Worm (Caenorhabditis elegans) whole organism, L4 larva: Measurements from ENCODE around the gene nspg-5.

ENCODE experiments used
- D1046.2 ChIP-seq: fragments of 200-800 bp; sonication (Bioruptor generic); IDR thresholded peaks from 2 replicates; pipeline ENCODE4 v1.3.6; 2022; ENCODE audit warnings: missing genetic modification characterization, missing compliant biosample characterization
- F26F4.8 ChIP-seq: fragments of 200-800 bp; sonication (Bioruptor generic); conservative IDR thresholded peaks from 2 replicates; pipeline ENCODE4 v1.3.6; 2022; ENCODE audit warnings: missing genetic modification characterization, missing compliant biosample characterization
- F37D6.2 ChIP-seq: sonication (generic microtip); optimal IDR thresholded peaks from 2 replicates; lab custom pipeline; 2016; ENCODE audit warnings: mild to moderate bottlenecking, missing genetic modification characterization, missing compliant biosample characterization
- F49E8.2 ChIP-seq: sonication (generic microtip); optimal IDR thresholded peaks from 2 replicates; lab custom pipeline; 2016; ENCODE audit warnings: missing compliant biosample characterization, mild to moderate bottlenecking, missing genetic modification characterization, borderline replicate concordance
- T20F7.1 ChIP-seq: fragments of 200-800 bp; sonication (Bioruptor generic); optimal IDR thresholded peaks from 2 replicates; lab custom pipeline; 2018; ENCODE audit warnings: mild to moderate bottlenecking, missing genetic modification characterization, missing compliant biosample characterization
- T26A8.4 ChIP-seq: fragments of 200-800 bp; sonication (Bioruptor generic); IDR thresholded peaks from 2 replicates; pipeline ENCODE4 v1.3.6; 2022; ENCODE audit warnings: missing genetic modification characterization, missing compliant biosample characterization
- ZK546.5 ChIP-seq, 2 experiments: sonication (generic microtip); optimal IDR thresholded peaks; 2 replicates each; lab custom pipeline; 2017; ENCODE audit warnings: missing biosample characterization in 2 of 2, missing genetic modification characterization in 2 of 2
- aha-1 ChIP-seq: fragments of 150-350 bp; peaks from one replicate; lab custom pipeline; 2014; ENCODE audit warnings: missing biosample characterization, missing genetic modification characterization
- aly-2 ChIP-seq: sonication (generic microtip); optimal IDR thresholded peaks from 2 replicates; lab custom pipeline; 2018; ENCODE audit warnings: missing biosample characterization, missing genetic modification characterization
- ceh-20 ChIP-seq: fragments of 200-800 bp; sonication (Bioruptor generic); IDR thresholded peaks from 2 replicates; pipeline ENCODE4 v1.3.6; 2022; ENCODE audit warnings: missing genetic modification reagents, missing genetic modification characterization, missing compliant biosample characterization
- ceh-28 ChIP-seq: fragments of 150-350 bp; optimal IDR thresholded peaks from 2 replicates; lab custom pipeline; 2014; ENCODE audit warnings: missing biosample characterization, missing genetic modification reagents, missing genetic modification characterization
- ceh-82 ChIP-seq: sonication (generic microtip); optimal IDR thresholded peaks from 2 replicates; lab custom pipeline; 2017; ENCODE audit warnings: missing biosample characterization, missing genetic modification characterization
- ces-1 ChIP-seq: fragments of 150-350 bp; sonication (generic microtip); optimal IDR thresholded peaks from 4 replicates; lab custom pipeline; 2014; ENCODE audit warnings: missing biosample characterization, missing genetic modification reagents, missing genetic modification characterization
- cey-2 ChIP-seq: sonication (generic microtip); optimal IDR thresholded peaks from 3 replicates; lab custom pipeline; 2017; ENCODE audit warnings: missing genetic modification characterization, mild to moderate bottlenecking, missing compliant biosample characterization, antibody characterized with exemption, borderline replicate concordance; ENCODE audit not compliant: insufficient read depth
- ctbp-1 ChIP-seq: fragments of 200-800 bp; sonication (Bioruptor generic); IDR thresholded peaks from 2 replicates; pipeline ENCODE4 v1.3.6; 2022; ENCODE audit warnings: missing genetic modification reagents, missing genetic modification characterization, missing compliant biosample characterization
- daf-12 ChIP-seq: fragments of 150-350 bp; optimal IDR thresholded peaks from 2 replicates; lab custom pipeline; 2014; ENCODE audit warnings: missing biosample characterization, missing genetic modification reagents, missing genetic modification characterization
- daf-16 ChIP-seq, 3 experiments: sonication (generic microtip); optimal IDR thresholded peaks; 2 replicates each; lab custom pipeline; 2016 to 2017; ENCODE audit warnings: missing genetic modification characterization in 3 of 3, missing genetic modification reagents in 3 of 3, mild to moderate bottlenecking in 2 of 3, missing compliant biosample characterization in 2 of 3, missing biosample characterization in 1 of 3, moderate library complexity in 1 of 3
- dmd-9 ChIP-seq: fragments of 200-800 bp; sonication (Bioruptor generic); IDR thresholded peaks from 2 replicates; pipeline ENCODE4 v1.3.6; 2022; ENCODE audit warnings: missing genetic modification reagents, missing genetic modification characterization, missing compliant biosample characterization
- dve-1 ChIP-seq: sonication (generic microtip); optimal IDR thresholded peaks from 2 replicates; lab custom pipeline; 2017; ENCODE audit warnings: antibody characterized with exemption, mild to moderate bottlenecking, missing genetic modification characterization, missing compliant biosample characterization; ENCODE audit not compliant: insufficient read depth
- egl-27 ChIP-seq: sonication (generic microtip); optimal IDR thresholded peaks from 3 replicates; lab custom pipeline; 2017; ENCODE audit warnings: missing biosample characterization, missing genetic modification reagents, missing genetic modification characterization
- egl-43 ChIP-seq: fragments of 200-800 bp; sonication (Bioruptor generic); IDR thresholded peaks from 2 replicates; pipeline ENCODE4 v1.3.6; 2022; ENCODE audit warnings: missing genetic modification reagents, missing genetic modification characterization, missing compliant biosample characterization
- fos-1 ChIP-seq: fragments of 150-350 bp; optimal IDR thresholded peaks from 2 replicates; lab custom pipeline; 2014; ENCODE audit warnings: missing biosample characterization, missing genetic modification characterization
- hif-1 ChIP-seq, 2 experiments: sonication (generic microtip); optimal IDR thresholded peaks; 2 replicates each; lab custom pipeline; 2016 to 2017; ENCODE audit warnings: missing compliant biosample characterization in 2 of 2, missing genetic modification characterization in 2 of 2, missing genetic modification reagents in 2 of 2, missing genotype in 2 of 2, mild to moderate bottlenecking in 1 of 2
- lim-7 ChIP-seq: fragments of 200-800 bp; sonication (Bioruptor generic); IDR thresholded peaks from 2 replicates; pipeline ENCODE4 v1.3.6; 2022; ENCODE audit warnings: missing genetic modification characterization, missing compliant biosample characterization
- lin-13 ChIP-seq: fragments of 150-350 bp; optimal IDR thresholded peaks from 2 replicates; lab custom pipeline; 2014; ENCODE audit warnings: missing biosample characterization, missing genetic modification reagents, missing genetic modification characterization
- lir-3 ChIP-seq: sonication (generic microtip); optimal IDR thresholded peaks from 2 replicates; lab custom pipeline; 2016; ENCODE audit warnings: mild to moderate bottlenecking, missing genetic modification characterization, missing compliant biosample characterization
- lsy-2 ChIP-seq, 2 experiments: fragments of 150-350 bp in 1 of 2; sonication (generic microtip) in 1 of 2; optimal IDR thresholded peaks; 2 replicates each; lab custom pipeline; 2014 to 2017; ENCODE audit warnings: missing biosample characterization in 2 of 2, missing genetic modification characterization in 2 of 2
- madf-9 ChIP-seq: fragments of 200-800 bp; sonication (Bioruptor generic); conservative IDR thresholded peaks from 2 replicates; pipeline ENCODE4 v1.3.6; 2022; ENCODE audit warnings: missing genetic modification reagents, missing genetic modification characterization, missing compliant biosample characterization
- mdl-1 ChIP-seq, 2 experiments: fragments of 150-350 bp in 1 of 2; sonication (generic microtip) in 1 of 2; optimal IDR thresholded peaks; 2 replicates each; lab custom pipeline; 2014 to 2017; ENCODE audit warnings: missing biosample characterization in 2 of 2, missing genetic modification characterization in 2 of 2
- mep-1 ChIP-seq: fragments of 150-350 bp; sonication (generic microtip); optimal IDR thresholded peaks from 3 replicates; lab custom pipeline; 2014; ENCODE audit warnings: missing biosample characterization, missing genetic modification characterization
- nhr-11 ChIP-seq: fragments of 150-350 bp; optimal IDR thresholded peaks from 2 replicates; lab custom pipeline; 2014; ENCODE audit warnings: missing biosample characterization, missing genetic modification characterization
- nhr-111 ChIP-seq: fragments of 200-800 bp; sonication (Bioruptor generic); optimal IDR thresholded peaks from 2 replicates; lab custom pipeline; 2018; ENCODE audit warnings: mild to moderate bottlenecking, missing genetic modification characterization, missing compliant biosample characterization
- nhr-237 ChIP-seq: sonication (generic microtip); optimal IDR thresholded peaks from 2 replicates; lab custom pipeline; 2017; ENCODE audit warnings: missing biosample characterization, missing genetic modification characterization
- nhr-28 ChIP-seq: fragments of 150-350 bp; optimal IDR thresholded peaks from 2 replicates; lab custom pipeline; 2014; ENCODE audit warnings: missing biosample characterization, missing genetic modification characterization
- nhr-48 ChIP-seq: sonication (generic microtip); optimal IDR thresholded peaks from 2 replicates; lab custom pipeline; 2016; ENCODE audit warnings: mild to moderate bottlenecking, missing genetic modification characterization, missing compliant biosample characterization
- nhr-77 ChIP-seq: fragments of 150-350 bp; optimal IDR thresholded peaks from 2 replicates; lab custom pipeline; 2014; ENCODE audit warnings: missing biosample characterization, missing genetic modification characterization
- php-3 ChIP-seq: fragments of 200-800 bp; sonication (Bioruptor generic); IDR thresholded peaks from 2 replicates; pipeline ENCODE4 v1.3.6; 2022; ENCODE audit warnings: missing genetic modification reagents, missing genetic modification characterization, missing compliant biosample characterization
- spr-1 ChIP-seq: sonication (generic microtip); optimal IDR thresholded peaks from 2 replicates; lab custom pipeline; 2016; ENCODE audit warnings: mild to moderate bottlenecking, missing genetic modification characterization, missing compliant biosample characterization
- unc-39 ChIP-seq: sonication (generic microtip); optimal IDR thresholded peaks from 2 replicates; lab custom pipeline; 2017; ENCODE audit warnings: missing biosample characterization, missing genetic modification characterization
- unc-62 ChIP-seq, 3 experiments: fragments of 150-350 bp in 1 of 3; sonication (generic microtip); optimal IDR thresholded peaks in 2 of 3; peaks in 1 of 3; 1 replicate in 1 of 3; 2 replicates in 2 of 3; lab custom pipeline; 2014 to 2017; ENCODE audit warnings: missing biosample characterization in 3 of 3, missing genetic modification characterization in 3 of 3, missing genetic modification reagents in 3 of 3, missing genotype in 1 of 3

nspg-5 gene

DNA sequence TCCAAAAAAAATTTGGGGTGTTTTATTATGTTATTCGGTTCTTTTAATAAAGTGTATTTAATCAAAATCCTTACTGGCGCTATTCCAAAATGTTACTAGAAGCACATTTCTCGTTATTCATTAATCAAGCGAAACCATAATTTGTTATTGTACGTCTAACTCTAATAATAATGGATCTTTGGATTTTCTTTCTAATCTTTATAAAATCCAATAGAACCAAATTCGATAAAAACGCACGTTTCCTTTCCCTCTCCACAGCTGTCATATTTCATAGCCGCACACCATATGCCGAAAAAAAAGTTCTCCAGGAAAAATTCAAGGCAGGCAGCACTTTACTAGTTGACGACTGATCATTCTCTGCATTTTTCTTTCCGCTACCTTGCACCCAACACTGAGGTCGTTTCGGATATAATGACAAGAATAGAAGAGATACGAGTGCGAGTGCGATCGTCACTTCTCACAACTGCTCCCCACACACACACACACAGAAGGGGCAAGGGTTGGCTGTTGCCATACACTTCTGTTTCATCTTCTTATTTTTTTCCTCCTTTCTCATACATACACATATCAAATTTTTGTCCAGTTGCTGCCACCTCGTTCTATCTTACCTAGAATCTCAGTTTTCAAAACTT, 41.9 kb downstream of the nspg-5 start (continued):
- TF ChIP-seq egl-27: no peak
- no peak for TF ChIP-seq fos-1 (tag; lab: Kevin White, UChicago)
- no peak for TF ChIP-seq lir-3 (tag; lab: Kevin White, UChicago)
- TF ChIP-seq lsy-2 (tag; optimal IDR thresholded peaks at IDR 0.05; lab: Kevin White, UChicago): peak in 1 of 2 experiments; percentile 27
- TF ChIP-seq ZK546.5 (tag; optimal IDR thresholded peaks at IDR 0.05; lab: Kevin White, UChicago): no peak
- TF ChIP-seq T26A8.4: no peak
- no peak for TF ChIP-seq madf-9
- TF ChIP-seq cey-2 (tag; lab: Kevin White, UChicago): no peak
- no peak for TF ChIP-seq php-3 (GFP tag; lab: Robert Waterston, UW)
- TF ChIP-seq aly-2 (tag; lab: Kevin White, UChicago): no peak
- TF ChIP-seq, all 104 proteins: peak for 8

DNA sequence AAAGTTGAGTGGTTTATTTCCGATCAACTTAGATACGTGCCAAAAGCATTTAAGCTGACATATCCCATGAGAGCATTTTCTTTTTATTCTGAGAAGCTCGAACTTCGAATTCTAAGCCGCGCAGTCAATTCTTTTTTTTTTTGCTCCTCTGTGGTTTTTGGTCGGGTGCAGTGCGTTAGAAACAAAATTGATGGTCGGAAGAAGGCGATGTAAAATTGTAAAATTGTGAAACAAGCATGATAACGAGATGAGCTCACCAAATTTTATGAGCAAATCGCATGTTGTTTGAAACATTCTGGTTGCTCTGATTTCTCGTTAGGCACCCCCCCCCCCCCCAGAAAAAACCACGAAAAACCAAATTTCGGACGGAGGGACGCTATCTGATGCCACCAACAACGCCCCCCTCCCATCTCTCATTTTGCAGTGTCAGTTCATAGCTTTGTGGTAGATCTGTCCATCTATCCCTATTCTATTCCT, 42.9 kb downstream of the nspg-5 start, which contains the start of gene aqp-7:
Gene aqp-7 (plus strand): TSS at position 427 of the 477 bp plus-strand sequence.
- TF ChIP-seq ceh-82 (tag; lab: Kevin White, UChicago) (no peak), mep-1 (tag; lab: Kevin White, UChicago) (peak; percentile 3), hif-1 (tag; optimal IDR thresholded peaks at IDR 0.05; lab: Kevin White, UChicago) (peak in 1 of 2 experiments; percentile 30), nhr-111 (GFP tag; lab: Kevin White, UChicago) (no peak), aha-1 (peak; percentile 30), daf-16 (GFP tag; optimal IDR thresholded peaks at IDR 0.05; lab: Kevin White, UChicago) (no peak), daf-16 (tag; optimal IDR thresholded peaks at IDR 0.05; lab: Kevin White, UChicago) (no peak), ces-1 (GFP tag; lab: Kevin White, UChicago) (no peak)
- TF ChIP-seq, all 104 proteins: peak for 3

DNA sequence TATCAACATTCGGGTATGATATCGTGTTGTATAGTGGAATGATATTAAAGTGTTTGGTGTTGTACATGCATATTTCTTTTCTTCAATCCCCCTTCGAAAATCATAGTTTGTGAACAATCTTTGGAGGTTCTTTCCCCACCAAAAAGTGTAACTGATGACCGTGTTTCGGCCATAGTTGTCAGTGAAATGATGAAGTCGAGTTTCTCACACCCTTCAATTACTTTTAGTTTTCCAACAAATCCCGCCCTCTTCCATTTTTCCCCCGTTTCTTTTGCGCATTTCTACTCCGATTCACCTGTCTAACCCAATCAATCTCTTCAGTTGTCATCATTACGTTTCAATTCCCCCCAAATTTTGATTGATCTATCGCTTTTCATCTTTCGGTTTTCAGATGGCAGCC, 43.3 kb downstream of the nspg-5 start:
- TF ChIP-seq unc-62 (GFP tag; optimal IDR thresholded peaks at IDR 0.05 in 1 of 2; lab: Kevin White, UChicago) (peak in 1 of 2 experiments; percentile 54), unc-62 (tag; optimal IDR thresholded peaks at IDR 0.05; lab: Kevin White, UChicago) (no peak), lsy-2 (tag; optimal IDR thresholded peaks at IDR 0.05; lab: Kevin White, UChicago) (peak in 1 of 2 experiments; percentile 20), nhr-28 (tag; lab: Kevin White, UChicago) (peak; percentile 22), F49E8.2 (tag; lab: Kevin White, UChicago) (no peak), dmd-9 (GFP tag; lab: Robert Waterston, UW) (no peak), nhr-11 (tag; lab: Kevin White, UChicago) (peak; percentile 13), nhr-237 (tag; lab: Kevin White, UChicago) (no peak), ceh-20 (GFP tag; lab: Robert Waterston, UW) (0 out of 2 replicates have a peak, but pooled peaks have one; percentile 30)

DNA sequence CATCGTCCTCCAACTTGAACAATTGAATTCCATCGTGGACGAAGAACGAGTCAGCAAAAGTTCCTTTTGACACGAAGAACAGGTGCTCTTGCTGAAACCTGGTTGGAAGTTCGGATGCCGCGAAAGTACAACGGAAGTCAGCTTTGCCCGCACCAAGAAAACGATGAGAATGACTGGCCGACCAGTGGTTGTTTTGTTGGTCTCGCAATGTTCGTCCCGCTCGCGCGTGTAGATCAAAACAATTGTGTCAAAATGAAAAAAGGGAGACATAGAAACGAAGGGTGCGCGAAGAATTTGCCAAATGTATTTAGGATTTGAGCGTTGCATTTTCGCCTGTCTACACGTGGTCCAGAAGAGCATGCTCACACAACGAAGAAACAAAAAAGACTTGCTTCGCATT, 47.2 kb downstream of the nspg-5 start, which contains the start of gene M02F4.1:
Gene M02F4.1 (minus strand): TSS at position 101 of the 400 bp plus-strand sequence.
- TF ChIP-seq unc-39 (no peak), D1046.2 (no peak), egl-43 (GFP tag; lab: Robert Waterston, UW) (no peak), dmd-9 (GFP tag; lab: Robert Waterston, UW) (no peak), lin-13 (GFP tag; lab: Kevin White, UChicago) (no peak), daf-12 (tag; lab: Kevin White, UChicago) (no peak), lim-7 (GFP tag; lab: Robert Waterston, UW) (no peak), nhr-28 (tag; lab: Kevin White, UChicago) (no peak)
- TF ChIP-seq, all 104 proteins: peak for 0

DNA sequence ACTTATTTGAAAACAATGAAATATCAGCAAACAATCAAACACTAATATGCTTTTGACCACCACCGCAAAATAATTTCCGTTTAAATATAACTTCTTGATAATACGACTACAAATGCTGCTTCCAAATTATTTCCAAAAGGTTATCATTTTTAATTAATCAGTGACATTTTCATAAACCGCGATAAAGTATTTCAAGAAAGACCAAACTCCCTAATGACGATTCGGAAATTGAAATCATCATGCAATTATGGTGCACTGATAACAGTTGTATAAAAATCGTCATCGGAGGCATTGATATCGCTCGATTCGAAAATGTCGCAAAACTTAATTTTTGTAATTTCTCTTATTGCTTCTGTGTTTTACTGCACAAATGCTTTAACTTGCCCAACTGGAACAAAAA, 49.7 kb downstream of the nspg-5 start, which contains the start of gene clec-265:
Gene clec-265 (plus strand): TSS at position 300 of the 400 bp plus-strand sequence.
- TF ChIP-seq nhr-48 (tag; lab: Kevin White, UChicago) (peak; percentile 1), F37D6.2 (no peak), madf-9 (no peak), F26F4.8 (GFP tag; lab: Robert Waterston, UW) (no peak), ctbp-1 (GFP tag; lab: Robert Waterston, UW) (no peak), daf-12 (tag; lab: Kevin White, UChicago) (no peak), cey-2 (tag; lab: Kevin White, UChicago) (no peak), T20F7.1 (GFP tag; lab: Kevin White, UChicago) (peak; percentile 38), nhr-77 (tag; lab: Kevin White, UChicago) (peak; percentile 86), spr-1 (tag; lab: Kevin White, UChicago) (no peak), mdl-1 (tag; optimal IDR thresholded peaks at IDR 0.05; lab: Kevin White, UChicago) (peak in 1 of 2 experiments; percentile 47), egl-27 (no peak), dve-1 (tag; lab: Kevin White, UChicago) (peak; percentile 72), ceh-28 (no peak), unc-39 (no peak), nhr-28 (tag; lab: Kevin White, UChicago) (peak; percentile 93)
